Fruit fly (Drosophila melanogaster) whole organism, prepupa: ENCODE results near the gene CG14931.

Experiments used
- Blimp-1 ChIP-seq: fragments of 200-800 bp; sonication (Bioruptor generic); optimal IDR thresholded peaks from 3 replicates; lab custom pipeline; 2017; ENCODE audit warnings: missing biosample characterization, missing genetic modification characterization, mild to moderate bottlenecking, moderate library complexity, missing genetic modification reagents
- CG10631 ChIP-seq: fragments of 200-800 bp; sonication (Bioruptor generic); optimal IDR thresholded peaks from 2 replicates; lab custom pipeline; 2016; ENCODE audit warnings: missing biosample characterization, missing genetic modification characterization
- CG10669 ChIP-seq: fragments of 200-800 bp; sonication (Bioruptor generic); optimal IDR thresholded peaks from 3 replicates; lab custom pipeline; 2018; ENCODE audit warnings: missing biosample characterization, mild to moderate bottlenecking, missing genetic modification characterization, moderate library complexity
- CG11294 ChIP-seq: fragments of 200-800 bp; sonication (Bioruptor generic); IDR thresholded peaks from 2 replicates; pipeline ENCODE4 v1.3.6; 2022; ENCODE audit warnings: missing biosample characterization, missing genetic modification characterization
- CG15336 ChIP-seq: fragments of 200-800 bp; sonication (Bioruptor generic); IDR thresholded peaks from 2 replicates; pipeline ENCODE4 v1.3.6; 2022; ENCODE audit warnings: missing biosample characterization, missing genetic modification characterization
- CG1621 ChIP-seq: fragments of 200-800 bp; sonication (Bioruptor generic); optimal IDR thresholded peaks from 3 replicates; lab custom pipeline; 2018; ENCODE audit warnings: missing biosample characterization, mild to moderate bottlenecking, missing genetic modification characterization
- CG32006 ChIP-seq: fragments of 200-800 bp; sonication (Bioruptor generic); optimal IDR thresholded peaks from 3 replicates; lab custom pipeline; 2017; ENCODE audit warnings: missing biosample characterization, mild to moderate bottlenecking, missing genetic modification characterization
- CG6163 ChIP-seq: fragments of 200-800 bp; sonication (Bioruptor generic); IDR thresholded peaks from 3 replicates; pipeline ENCODE4 v1.3.6; 2022; ENCODE audit warnings: missing biosample characterization, missing genetic modification characterization
- CG6276 ChIP-seq: fragments of 200-800 bp; sonication (Bioruptor generic); optimal IDR thresholded peaks from 2 replicates; lab custom pipeline; 2017; ENCODE audit warnings: missing biosample characterization, mild to moderate bottlenecking, missing genetic modification characterization
- CG6792 ChIP-seq: fragments of 200-800 bp; sonication (Bioruptor generic); optimal IDR thresholded peaks from 3 replicates; lab custom pipeline; 2016; ENCODE audit warnings: missing biosample characterization, missing genetic modification characterization
- CG6808 ChIP-seq: fragments of 200-800 bp; sonication (Bioruptor generic); optimal IDR thresholded peaks from 3 replicates; lab custom pipeline; 2017; ENCODE audit warnings: missing biosample characterization, missing genetic modification characterization, mild to moderate bottlenecking, moderate library complexity, missing genetic modification reagents
- CG6854 ChIP-seq: fragments of 200-800 bp; sonication (Bioruptor generic); optimal IDR thresholded peaks from 2 replicates; lab custom pipeline; 2017; ENCODE audit warnings: missing biosample characterization, mild to moderate bottlenecking, missing genetic modification characterization
- CG8319 ChIP-seq: fragments of 200-800 bp; sonication (Bioruptor generic); optimal IDR thresholded peaks from 3 replicates; lab custom pipeline; 2016; ENCODE audit warnings: missing biosample characterization, missing genetic modification characterization
- CG8632 ChIP-seq: fragments of 200-800 bp; sonication (Bioruptor generic); optimal IDR thresholded peaks from 3 replicates; lab custom pipeline; 2016; ENCODE audit warnings: missing biosample characterization, missing genetic modification characterization
- CG9139 ChIP-seq: fragments of 200-800 bp; sonication (Bioruptor generic); optimal IDR thresholded peaks from 3 replicates; lab custom pipeline; 2017; ENCODE audit warnings: missing biosample characterization, mild to moderate bottlenecking, missing genetic modification characterization
- Eip75B ChIP-seq: fragments of 200-800 bp; sonication (Bioruptor generic); optimal IDR thresholded peaks from 3 replicates; lab custom pipeline; 2016; ENCODE audit warnings: missing biosample characterization, missing genetic modification characterization
- Eip78C ChIP-seq: fragments of 200-800 bp; sonication (Bioruptor generic); peaks from one replicate; lab custom pipeline; 2016; ENCODE audit warnings: missing biosample characterization, missing genetic modification characterization
- Eip93F ChIP-seq: fragments of 200-800 bp; sonication (Bioruptor generic); optimal IDR thresholded peaks from 2 replicates; lab custom pipeline; 2016; ENCODE audit warnings: missing biosample characterization, mild to moderate bottlenecking, missing genetic modification characterization
- Hr4 ChIP-seq: fragments of 200-800 bp; sonication (Bioruptor generic); optimal IDR thresholded peaks from 3 replicates; lab custom pipeline; 2016; ENCODE audit warnings: missing biosample characterization, missing genetic modification characterization
- Lpt ChIP-seq: fragments of 200-800 bp; sonication (Bioruptor generic); optimal IDR thresholded peaks from 3 replicates; lab custom pipeline; 2016; ENCODE audit warnings: missing biosample characterization, missing genetic modification characterization
- OdsH ChIP-seq: fragments of 200-800 bp; sonication (Bioruptor generic); optimal IDR thresholded peaks from 3 replicates; lab custom pipeline; 2016; ENCODE audit warnings: missing biosample characterization, missing genetic modification characterization
- Smox ChIP-seq: fragments of 200-800 bp; sonication (Bioruptor generic); optimal IDR thresholded peaks from 3 replicates; lab custom pipeline; 2016; ENCODE audit warnings: missing biosample characterization, missing genetic modification characterization
- Sox102F ChIP-seq: fragments of 200-800 bp; sonication (Bioruptor generic); optimal IDR thresholded peaks from 2 replicates; lab custom pipeline; 2016; ENCODE audit warnings: missing biosample characterization, mild to moderate bottlenecking, missing genetic modification characterization
- Sox14 ChIP-seq: fragments of 200-800 bp; sonication (Bioruptor generic); optimal IDR thresholded peaks from 3 replicates; lab custom pipeline; 2016; ENCODE audit warnings: missing biosample characterization, missing genetic modification characterization
- achi ChIP-seq: fragments of 200-800 bp; sonication (Bioruptor generic); optimal IDR thresholded peaks from 3 replicates; lab custom pipeline; 2016; ENCODE audit warnings: missing biosample characterization, missing genetic modification characterization
- acj6 ChIP-seq: fragments of 200-800 bp; sonication (Bioruptor generic); optimal IDR thresholded peaks from 3 replicates; lab custom pipeline; 2016; ENCODE audit warnings: missing biosample characterization, missing genetic modification characterization
- cyc ChIP-seq: fragments of 200-800 bp; sonication (Bioruptor generic); optimal IDR thresholded peaks from 3 replicates; lab custom pipeline; 2016; ENCODE audit warnings: missing biosample characterization, missing genetic modification characterization
- dac ChIP-seq: fragments of 200-800 bp; sonication (Bioruptor generic); optimal IDR thresholded peaks from 2 replicates; lab custom pipeline; 2017; ENCODE audit warnings: missing biosample characterization, mild to moderate bottlenecking, missing genetic modification characterization
- dsx ChIP-seq: fragments of 200-800 bp; optimal IDR thresholded peaks from 3 replicates; lab custom pipeline; 2019; ENCODE audit warnings: missing biosample characterization, mild to moderate bottlenecking, missing genetic modification characterization, moderate library complexity; ENCODE audit not compliant: poor library complexity, severe bottlenecking
- eg ChIP-seq: fragments of 200-800 bp; sonication (Bioruptor generic); IDR thresholded peaks from 3 replicates; pipeline ENCODE4 v1.3.6; 2022; ENCODE audit warnings: missing biosample characterization, missing genetic modification characterization
- esn ChIP-seq: fragments of 200-800 bp; sonication (Bioruptor generic); optimal IDR thresholded peaks from 2 replicates; lab custom pipeline; 2016; ENCODE audit warnings: missing biosample characterization, mild to moderate bottlenecking, missing genetic modification characterization, moderate library complexity
- fd59A ChIP-seq: fragments of 200-800 bp; sonication (Bioruptor generic); optimal IDR thresholded peaks from 2 replicates; lab custom pipeline; 2017; ENCODE audit warnings: missing biosample characterization, mild to moderate bottlenecking, missing genetic modification characterization, missing genetic modification reagents
- fkh ChIP-seq: fragments of 200-800 bp; sonication (Bioruptor generic); optimal IDR thresholded peaks from 3 replicates; lab custom pipeline; 2017; ENCODE audit warnings: missing biosample characterization, mild to moderate bottlenecking, missing genetic modification characterization, moderate library complexity
- lz ChIP-seq: fragments of 200-800 bp; sonication (Bioruptor generic); optimal IDR thresholded peaks from 3 replicates; lab custom pipeline; 2016; ENCODE audit warnings: missing biosample characterization, missing genetic modification characterization
- net ChIP-seq: fragments of 200-800 bp; sonication (Bioruptor generic); optimal IDR thresholded peaks from 3 replicates; lab custom pipeline; 2016; ENCODE audit warnings: missing biosample characterization, missing genetic modification characterization
- pdm3 ChIP-seq: fragments of 200-800 bp; sonication (Bioruptor generic); optimal IDR thresholded peaks from 3 replicates; lab custom pipeline; 2016; ENCODE audit warnings: missing biosample characterization, missing genetic modification characterization
- salr ChIP-seq, 2 experiments: fragments of 200-800 bp; sonication (Bioruptor generic); optimal IDR thresholded peaks; 3 replicates each; lab custom pipeline; 2016 to 2018; ENCODE audit warnings: missing biosample characterization in 2 of 2, missing genetic modification characterization in 2 of 2, mild to moderate bottlenecking in 1 of 2
- spab ChIP-seq: fragments of 200-800 bp; sonication (Bioruptor generic); optimal IDR thresholded peaks from 2 replicates; lab custom pipeline; 2017; ENCODE audit warnings: missing biosample characterization, mild to moderate bottlenecking, missing genetic modification characterization, missing genetic modification reagents
- ss ChIP-seq, 2 experiments: fragments of 200-800 bp; sonication (Bioruptor generic); optimal IDR thresholded peaks; 2 replicates in 1 of 2; 3 replicates in 1 of 2; lab custom pipeline; 2017 to 2018; ENCODE audit warnings: mild to moderate bottlenecking in 2 of 2, missing biosample characterization in 2 of 2, missing genetic modification characterization in 2 of 2, moderate library complexity in 1 of 2
- topi ChIP-seq: fragments of 200-800 bp; sonication (Bioruptor generic); optimal IDR thresholded peaks from 3 replicates; lab custom pipeline; 2016; ENCODE audit warnings: missing biosample characterization, missing genetic modification characterization
- vri ChIP-seq: fragments of 200-800 bp; sonication (Bioruptor generic); optimal IDR thresholded peaks from 3 replicates; lab custom pipeline; 2016; ENCODE audit warnings: missing biosample characterization, mild to moderate bottlenecking, missing genetic modification characterization

The CG14931 gene

dm6 chr2L:11807697-11808226 lies 19.6 kb downstream of the CG14931 start (continued):
- TF ChIP-seq CG15336 (GFP tag; lab: Robert Waterston, UW): no peak; the same call in 1 of the 2 replicates
- peak; percentile 5 for TF ChIP-seq Hr4
- TF ChIP-seq eg (GFP tag; lab: Robert Waterston, UW): peak; percentile 63
- no peak for TF ChIP-seq CG32006
- TF ChIP-seq CG8632: no peak
- TF ChIP-seq fd59A (GFP tag; lab: Kevin White, UChicago): no peak
- TF ChIP-seq CG6163 (GFP tag; lab: Robert Waterston, UW): peak; percentile 85
- TF ChIP-seq CG10631 (GFP tag; lab: Kevin White, UChicago): no peak
- TF ChIP-seq Eip78C: peak; percentile 24
- TF ChIP-seq CG8319 (GFP tag; lab: Kevin White, UChicago): no peak
- TF ChIP-seq Sox102F (GFP tag; lab: Kevin White, UChicago): peak; percentile 2
- no peak for TF ChIP-seq cyc
- no peak for TF ChIP-seq dac (GFP tag; lab: Kevin White, UChicago)
- TF ChIP-seq Lpt: peak; percentile 64
- peak; percentile 78 for TF ChIP-seq CG1621 (tag; lab: Kevin White, UChicago)
- peak; percentile 51 to 73 for TF ChIP-seq ss (GFP tag; optimal IDR thresholded peaks at IDR 0.05; lab: Kevin White, UChicago)
- peak; percentile 59 for TF ChIP-seq CG9139 (GFP tag; lab: Kevin White, UChicago)

- TF ChIP-seq Hr4 (peak; percentile 6), topi (GFP tag; lab: Kevin White, UChicago) (no peak), net (GFP tag; lab: Kevin White, UChicago) (no peak), spab (GFP tag; lab: Kevin White, UChicago) (no peak), salr (GFP tag; optimal IDR thresholded peaks at IDR 0.05; lab: Kevin White, UChicago) (no peak), CG6792 (GFP tag; lab: Kevin White, UChicago) (no peak), CG15336 (GFP tag; lab: Robert Waterston, UW) (no peak), fd59A (GFP tag; lab: Kevin White, UChicago) (peak; percentile 1), Smox (GFP tag; lab: Kevin White, UChicago) (peak; percentile 23), CG10669 (GFP tag; lab: Kevin White, UChicago) (no peak), CG32006 (peak; percentile 25), CG6276 (no peak)
- TF ChIP-seq, all 60 proteins: peak for 4
Observed at dm6 chr2L:11808327-11808701, 20.2 kb downstream of the CG14931 start.

- TF ChIP-seq Sox14 (GFP tag; lab: Kevin White, UChicago) (peak; percentile 8), CG10669 (GFP tag; lab: Kevin White, UChicago) (no peak), cyc (peak; percentile 4), CG6163 (GFP tag; lab: Robert Waterston, UW) (peak; percentile 58; the same call in 2 of the 3 replicates), CG15336 (GFP tag; lab: Robert Waterston, UW) (0 out of 2 replicates have a peak, but pooled peaks have one; percentile 26), CG6854 (peak; percentile 5), eg (GFP tag; lab: Robert Waterston, UW) (peak; percentile 50; the same call in 1 of the 3 replicates), CG6808 (GFP tag; lab: Kevin White, UChicago) (peak; percentile 28), Blimp-1 (no peak), acj6 (GFP tag; lab: Kevin White, UChicago) (no peak), ss (GFP tag; optimal IDR thresholded peaks at IDR 0.05; lab: Kevin White, UChicago) (peak; percentile 66 to 82), CG1621 (tag; lab: Kevin White, UChicago) (peak; percentile 42), Eip75B (GFP tag; lab: Kevin White, UChicago) (no peak), Lpt (peak; percentile 47), dac (GFP tag; lab: Kevin White, UChicago) (no peak), fkh (GFP tag; lab: Kevin White, UChicago) (peak; percentile 23), vri (GFP tag; lab: Kevin White, UChicago) (peak; percentile 71), achi (GFP tag; lab: Kevin White, UChicago) (no peak), Eip93F (peak; percentile 19), OdsH (GFP tag; lab: Kevin White, UChicago) (peak; percentile 15), CG8632 (no peak), CG9139 (GFP tag; lab: Kevin White, UChicago) (peak; percentile 29), lz (GFP tag; lab: Kevin White, UChicago) (no peak), esn (GFP tag; lab: Kevin White, UChicago) (peak; percentile 31), CG11294 (GFP tag; lab: Robert Waterston, UW) (no peak), Eip78C (peak; percentile 85), net (GFP tag; lab: Kevin White, UChicago) (no peak), dsx (peak; percentile 17), pdm3 (GFP tag; lab: Kevin White, UChicago) (peak; percentile 6)
Observed at dm6 chr2L:11808702-11809583, 20.8 kb downstream of the CG14931 start, which contains the start of gene crol. Gene crol (minus strand): TSS chr2L:11809438.
